Worm (Caenorhabditis elegans) whole organism, L1 larva: ENCODE measurements around the gene egl-5.

ENCODE experiments used
- C34B4.2 ChIP-seq: sonication (generic microtip); optimal IDR thresholded peaks from 2 replicates; lab custom pipeline; 2017; ENCODE audit warnings: mild to moderate bottlenecking, missing genetic modification characterization, missing compliant biosample characterization
- F16B12.6 ChIP-seq: fragments of 150-350 bp; optimal IDR thresholded peaks from 2 replicates; lab custom pipeline; 2014; ENCODE audit warnings: missing biosample characterization, missing genetic modification characterization
- aha-1 ChIP-seq: fragments of 150-350 bp; optimal IDR thresholded peaks from 2 replicates; lab custom pipeline; 2014; ENCODE audit warnings: missing biosample characterization, missing genetic modification characterization
- alr-1 ChIP-seq: fragments of 200-800 bp; sonication (Bioruptor generic); optimal IDR thresholded peaks from 2 replicates; lab custom pipeline; 2018; ENCODE audit warnings: borderline replicate concordance, mild to moderate bottlenecking, missing genetic modification characterization, missing compliant biosample characterization
- blmp-1 ChIP-seq: fragments of 150-350 bp; optimal IDR thresholded peaks from 2 replicates; lab custom pipeline; 2014; ENCODE audit warnings: missing biosample characterization, missing genetic modification characterization
- ceh-8 ChIP-seq: fragments of 200-800 bp; sonication (Bioruptor generic); optimal IDR thresholded peaks from 2 replicates; lab custom pipeline; 2018; ENCODE audit warnings: mild to moderate bottlenecking, missing genetic modification characterization, moderate library complexity, missing compliant biosample characterization
- ceh-82 ChIP-seq, 3 experiments: fragments of 150-350 bp in 1 of 3; sonication (generic microtip) in 2 of 3; optimal IDR thresholded peaks; 2 replicates each; lab custom pipeline; 2014 to 2017; ENCODE audit warnings: missing biosample characterization in 3 of 3, missing genetic modification characterization in 3 of 3
- dpl-1 ChIP-seq, 3 experiments: fragments of 150-350 bp in 2 of 3; sonication (generic microtip) in 1 of 3; optimal IDR thresholded peaks; 2 replicates each; lab custom pipeline; 2014 to 2017; ENCODE audit warnings: missing biosample characterization in 3 of 3, missing genetic modification characterization in 3 of 3, missing genetic modification reagents in 3 of 3
- dsc-1 ChIP-seq: sonication (generic microtip); optimal IDR thresholded peaks from 2 replicates; lab custom pipeline; 2016; ENCODE audit warnings: mild to moderate bottlenecking, missing genetic modification characterization, missing compliant biosample characterization
- efl-1 ChIP-seq, 4 experiments: fragments of 150-350 bp; optimal IDR thresholded peaks in 3 of 4; peaks in 1 of 4; 1 replicate in 1 of 4; 2 replicates in 3 of 4; lab custom pipeline; 2014; ENCODE audit warnings: missing biosample characterization in 2 of 4, missing genetic modification characterization in 2 of 4, missing genetic modification reagents in 2 of 4
- egl-13 ChIP-seq: sonication (generic microtip); optimal IDR thresholded peaks from 2 replicates; lab custom pipeline; 2016; ENCODE audit warnings: missing genotype, missing genetic modification reagents, missing genetic modification characterization, missing compliant biosample characterization
- elt-2 ChIP-seq: sonication (generic microtip); optimal IDR thresholded peaks from 2 replicates; lab custom pipeline; 2016; ENCODE audit warnings: missing genetic modification characterization, mild to moderate bottlenecking, inconsistent platforms, missing compliant biosample characterization, missing genetic modification reagents
- elt-3 ChIP-seq, 6 experiments: fragments of 150-350 bp in 1 of 6; sonication (generic microtip); optimal IDR thresholded peaks; 2 replicates each; lab custom pipeline; 2017 to 2018; ENCODE audit warnings: missing biosample characterization in 6 of 6, missing genetic modification characterization in 6 of 6, inconsistent platforms in 1 of 6
- ets-5 ChIP-seq: fragments of 200-800 bp; sonication (Bioruptor generic); IDR thresholded peaks from 2 replicates; pipeline ENCODE4 v1.3.6; 2022; ENCODE audit warnings: missing genetic modification characterization, missing compliant biosample characterization
- fkh-8 ChIP-seq: sonication (generic microtip); optimal IDR thresholded peaks from 2 replicates; lab custom pipeline; 2016; ENCODE audit warnings: mild to moderate bottlenecking, missing genetic modification characterization, missing compliant biosample characterization
- grh-1 ChIP-seq: fragments of 200-800 bp; sonication (Bioruptor generic); IDR thresholded peaks from 2 replicates; pipeline ENCODE4 v1.3.6; 2022; ENCODE audit warnings: missing genetic modification reagents, missing genetic modification characterization, missing compliant biosample characterization
- isw-1 ChIP-seq: fragments of 200-800 bp; sonication (Bioruptor generic); IDR thresholded peaks from 2 replicates; pipeline ENCODE4 v1.3.6; 2022; ENCODE audit warnings: missing genetic modification characterization, missing compliant biosample characterization
- lin-13 ChIP-seq: fragments of 150-350 bp; optimal IDR thresholded peaks from 2 replicates; lab custom pipeline; 2014; ENCODE audit warnings: missing biosample characterization, missing genetic modification reagents, missing genetic modification characterization
- lin-15B ChIP-seq: fragments of 150-350 bp; sonication (generic microtip); optimal IDR thresholded peaks from 3 replicates; lab custom pipeline; 2014; ENCODE audit warnings: missing biosample characterization, missing genetic modification characterization
- lin-35 ChIP-seq, 2 experiments: fragments of 150-350 bp; optimal IDR thresholded peaks; 2 replicates each; lab custom pipeline; 2014; ENCODE audit warnings: missing biosample characterization in 2 of 2, missing genetic modification characterization in 2 of 2, missing genetic modification reagents in 2 of 2
- lin-39 ChIP-seq: fragments of 150-350 bp; optimal IDR thresholded peaks from 2 replicates; lab custom pipeline; 2014; ENCODE audit warnings: missing biosample characterization, missing genetic modification reagents, missing genetic modification characterization
- lsy-2 ChIP-seq, 2 experiments: fragments of 150-350 bp; optimal IDR thresholded peaks; 2 replicates each; lab custom pipeline; 2014; ENCODE audit warnings: missing biosample characterization in 2 of 2, missing genetic modification characterization in 2 of 2
- mab-9 ChIP-seq: fragments of 200-800 bp; sonication (Bioruptor generic); IDR thresholded peaks from 2 replicates; pipeline ENCODE4 v1.3.6; 2022; ENCODE audit warnings: missing genetic modification reagents, missing genetic modification characterization, missing compliant biosample characterization
- mdl-1 ChIP-seq, 2 experiments: fragments of 150-350 bp; optimal IDR thresholded peaks; 2 replicates each; lab custom pipeline; 2014 to 2017; ENCODE audit warnings: missing biosample characterization in 2 of 2, missing genetic modification characterization in 2 of 2, inconsistent platforms in 1 of 2
- nhr-11 ChIP-seq: fragments of 150-350 bp; optimal IDR thresholded peaks from 2 replicates; lab custom pipeline; 2014; ENCODE audit warnings: missing biosample characterization, missing genetic modification characterization
- nhr-12 ChIP-seq: sonication (generic microtip); optimal IDR thresholded peaks from 2 replicates; lab custom pipeline; 2017; ENCODE audit warnings: missing biosample characterization, missing genetic modification characterization
- nhr-19 ChIP-seq: fragments of 200-800 bp; sonication (Bioruptor generic); conservative IDR thresholded peaks from 2 replicates; pipeline ENCODE4 v1.3.6; 2022; ENCODE audit warnings: missing genetic modification characterization, missing compliant biosample characterization
- nhr-20 ChIP-seq: sonication (generic microtip); optimal IDR thresholded peaks from 2 replicates; lab custom pipeline; 2016; ENCODE audit warnings: mild to moderate bottlenecking, missing genetic modification characterization, missing compliant biosample characterization
- nhr-237 ChIP-seq: fragments of 150-350 bp; optimal IDR thresholded peaks from 2 replicates; lab custom pipeline; 2014; ENCODE audit warnings: missing biosample characterization, missing genetic modification characterization
- nhr-71 ChIP-seq: sonication (generic microtip); optimal IDR thresholded peaks from 2 replicates; lab custom pipeline; 2016; ENCODE audit warnings: mild to moderate bottlenecking, missing genetic modification characterization, moderate library complexity, missing compliant biosample characterization
- nhr-77 ChIP-seq: fragments of 150-350 bp; optimal IDR thresholded peaks from 2 replicates; lab custom pipeline; 2014; ENCODE audit warnings: missing biosample characterization, missing genetic modification characterization
- nhr-84 ChIP-seq: sonication (generic microtip); optimal IDR thresholded peaks from 2 replicates; lab custom pipeline; 2017; ENCODE audit warnings: missing biosample characterization, missing genetic modification characterization
- nhr-90 ChIP-seq: sonication (generic microtip); optimal IDR thresholded peaks from 2 replicates; lab custom pipeline; 2016; ENCODE audit warnings: mild to moderate bottlenecking, missing genetic modification characterization, missing compliant biosample characterization; ENCODE audit not compliant: poor library complexity
- pax-3 ChIP-seq: fragments of 200-800 bp; sonication (Bioruptor generic); optimal IDR thresholded peaks from 2 replicates; lab custom pipeline; 2018; ENCODE audit warnings: mild to moderate bottlenecking, missing genetic modification characterization, moderate library complexity, missing compliant biosample characterization
- rnt-1 ChIP-seq: sonication (generic microtip); optimal IDR thresholded peaks from 2 replicates; lab custom pipeline; 2016; ENCODE audit warnings: mild to moderate bottlenecking, missing genetic modification characterization, moderate library complexity, missing compliant biosample characterization
- snu-23 ChIP-seq: sonication (generic microtip); optimal IDR thresholded peaks from 2 replicates; lab custom pipeline; 2016; ENCODE audit warnings: missing genetic modification characterization, missing compliant biosample characterization
- sptf-1 ChIP-seq: fragments of 150-350 bp; optimal IDR thresholded peaks from 2 replicates; lab custom pipeline; 2014; ENCODE audit warnings: missing biosample characterization, missing genetic modification characterization
- sup-37 ChIP-seq: fragments of 200-800 bp; sonication (Bioruptor generic); optimal IDR thresholded peaks from 2 replicates; lab custom pipeline; 2018; ENCODE audit warnings: mild to moderate bottlenecking, missing genetic modification characterization, missing compliant biosample characterization
- swsn-7 ChIP-seq: sonication (generic microtip); optimal IDR thresholded peaks from 2 replicates; lab custom pipeline; 2016; ENCODE audit warnings: missing genetic modification characterization, missing compliant biosample characterization
- unc-62 ChIP-seq: fragments of 150-350 bp; optimal IDR thresholded peaks from 2 replicates; lab custom pipeline; 2014; ENCODE audit warnings: missing biosample characterization, missing genetic modification reagents, missing genetic modification characterization
- unc-86 ChIP-seq: sonication (generic microtip); optimal IDR thresholded peaks from 2 replicates; lab custom pipeline; 2016; ENCODE audit warnings: missing genetic modification characterization, missing compliant biosample characterization
- vab-15 ChIP-seq: sonication (generic microtip); optimal IDR thresholded peaks from 2 replicates; lab custom pipeline; 2017; ENCODE audit warnings: missing genotype, mild to moderate bottlenecking, missing genetic modification characterization, missing compliant biosample characterization
- xbp-1 ChIP-seq: sonication (generic microtip); optimal IDR thresholded peaks from 2 replicates; lab custom pipeline; 2016; ENCODE audit warnings: missing genetic modification characterization, missing compliant biosample characterization
- zag-1 ChIP-seq: fragments of 150-350 bp; optimal IDR thresholded peaks from 2 replicates; lab custom pipeline; 2014; ENCODE audit warnings: missing biosample characterization, missing genetic modification characterization
- ztf-11 ChIP-seq, 2 experiments: sonication (generic microtip); optimal IDR thresholded peaks; 2 replicates each; lab custom pipeline; 2016 to 2017; ENCODE audit warnings: missing genetic modification characterization in 2 of 2, missing biosample characterization in 1 of 2, missing compliant biosample characterization in 1 of 2
- ztf-4 ChIP-seq: fragments of 150-350 bp; optimal IDR thresholded peaks from 2 replicates; lab custom pipeline; 2014; ENCODE audit warnings: missing biosample characterization, missing genetic modification characterization

The egl-5 gene

DNA sequence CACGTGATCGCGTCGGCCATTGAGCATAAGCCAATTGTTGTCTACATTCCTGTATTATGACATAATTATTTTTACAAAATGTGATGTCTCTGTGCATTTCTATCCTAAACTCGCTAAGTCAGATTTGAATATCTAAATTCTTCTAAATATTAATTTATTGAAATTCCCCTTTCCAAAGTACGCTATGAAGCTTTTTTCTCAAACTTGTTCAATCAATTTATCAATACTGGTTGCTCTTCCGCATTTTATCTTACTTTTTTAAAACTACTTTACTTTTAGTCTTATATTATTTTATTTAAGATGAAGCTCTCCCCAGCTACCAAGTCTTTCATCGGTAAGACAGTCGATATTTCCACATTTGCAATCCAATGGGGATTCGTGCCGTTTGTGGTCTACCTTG lies 45.1 kb downstream of the egl-5 start, which contains the start of gene tomm-7:
TSS of gene tomm-7 (plus strand) at position 301 of the 400 bp plus-strand sequence.
- TF ChIP-seq nhr-84 (no peak), blmp-1 (tag; lab: Kevin White, UChicago) (no peak), ceh-8 (GFP tag; lab: Kevin White, UChicago) (no peak), nhr-71 (tag; lab: Kevin White, UChicago) (no peak), unc-62 (no peak), fkh-8 (tag; lab: Kevin White, UChicago) (no peak), nhr-11 (no peak), aha-1 (tag; lab: Kevin White, UChicago) (no peak), nhr-90 (tag; lab: Kevin White, UChicago) (no peak), zag-1 (tag; lab: Kevin White, UChicago) (no peak), grh-1 (no peak), vab-15 (tag; lab: Kevin White, UChicago) (no peak), ztf-4 (tag; lab: Kevin White, UChicago) (no peak), swsn-7 (no peak), nhr-20 (tag; lab: Kevin White, UChicago) (no peak), dsc-1 (tag; lab: Kevin White, UChicago) (no peak), nhr-237 (tag; lab: Kevin White, UChicago) (no peak), ets-5 (GFP tag; lab: Robert Waterston, UW) (no peak), C34B4.2 (tag; lab: Kevin White, UChicago) (no peak), dpl-1 (GFP tag; optimal IDR thresholded peaks at IDR 0.05; lab: Kevin White, UChicago) (no peak)

DNA sequence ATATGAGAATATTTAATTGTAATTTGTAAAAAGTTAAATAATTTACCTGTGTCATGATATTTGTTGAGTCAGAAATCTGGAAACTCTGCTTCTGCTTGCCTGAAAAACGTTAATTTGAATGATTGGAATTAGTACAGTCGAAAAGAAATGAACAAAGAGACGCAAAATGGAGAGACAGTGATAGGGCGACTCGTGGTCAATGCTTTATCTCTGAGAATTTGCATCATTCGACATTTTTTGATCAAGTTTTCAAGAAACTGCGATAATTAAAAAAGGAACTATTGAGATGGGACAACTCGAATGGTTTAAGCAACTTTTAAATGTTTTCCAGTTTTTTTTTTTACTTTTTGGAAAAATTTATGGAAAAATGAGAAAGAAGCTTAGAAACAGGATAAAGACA lies 46.7 kb downstream of the egl-5 start, which contains the start of gene cuc-1:
TSS of gene cuc-1 (minus strand) at position 101 of the 400 bp plus-strand sequence.
- TF ChIP-seq ets-5 (GFP tag; lab: Robert Waterston, UW) (no peak), mdl-1 (tag; optimal IDR thresholded peaks at IDR 0.05; lab: Kevin White, UChicago) (no peak), elt-2 (tag; lab: Kevin White, UChicago) (peak; percentile 20), pax-3 (tag; lab: Kevin White, UChicago) (no peak)
- TF ChIP-seq, all 84 proteins: peak for 1

DNA sequence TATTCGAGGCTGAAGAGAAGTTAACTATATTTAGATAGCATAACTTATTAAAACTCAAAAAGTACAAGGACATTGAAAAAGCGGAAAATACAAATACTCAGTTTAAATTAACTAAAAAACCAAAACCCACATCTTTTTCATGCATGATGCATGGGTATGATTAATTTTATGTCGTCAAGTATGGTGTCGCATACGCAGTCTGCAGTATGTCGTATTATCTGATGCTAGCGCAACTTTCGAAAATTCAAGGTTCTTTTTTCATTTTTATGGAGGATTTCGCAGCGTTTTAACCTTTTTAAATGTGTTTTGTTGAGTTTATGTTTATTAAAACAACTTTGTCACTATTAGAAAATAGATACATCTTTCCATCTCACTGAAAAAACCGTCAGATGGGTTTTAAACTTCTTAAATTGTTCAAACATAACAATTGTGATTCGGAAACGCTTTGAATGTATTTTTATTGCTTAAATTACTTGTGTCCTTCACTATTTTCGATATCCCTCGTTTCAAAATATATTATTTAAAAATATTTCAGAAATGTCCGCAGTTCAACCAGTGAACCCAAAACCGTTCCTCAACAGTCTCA lies 47.5 kb downstream of the egl-5 start, which contains the start of gene snr-5:
TSS of gene snr-5 (plus strand) at position 536 of the 586 bp plus-strand sequence.
- TF ChIP-seq isw-1 (GFP tag; lab: Robert Waterston, UW): no peak
- no peak for TF ChIP-seq nhr-12 (tag; lab: Kevin White, UChicago)
- TF ChIP-seq lsy-2 (tag; optimal IDR thresholded peaks at IDR 0.05; lab: Kevin White, UChicago): peak; percentile 19 to 65
- TF ChIP-seq blmp-1 (tag; lab: Kevin White, UChicago): peak; percentile 35
- no peak for TF ChIP-seq ceh-8 (GFP tag; lab: Kevin White, UChicago)
- TF ChIP-seq alr-1 (tag; lab: Kevin White, UChicago): no peak
- TF ChIP-seq unc-86 (tag; lab: Kevin White, UChicago): no peak
- no peak for TF ChIP-seq nhr-77 (tag; lab: Kevin White, UChicago)
- TF ChIP-seq ztf-11 (tag; optimal IDR thresholded peaks at IDR 0.05; lab: Kevin White, UChicago): no peak
- TF ChIP-seq mab-9: no peak
- TF ChIP-seq dsc-1 (tag; lab: Kevin White, UChicago): no peak
- no peak for TF ChIP-seq nhr-19 (GFP tag; lab: Robert Waterston, UW)
- no peak for TF ChIP-seq elt-3 (tag; optimal IDR thresholded peaks at IDR 0.05; lab: Kevin White, UChicago)
- TF ChIP-seq nhr-84: no peak
- peak; percentile 9 for TF ChIP-seq nhr-71 (tag; lab: Kevin White, UChicago)
- peak in 1 of 3 experiments; percentile 11 for TF ChIP-seq ceh-82 (tag; optimal IDR thresholded peaks at IDR 0.05; lab: Kevin White, UChicago)
- TF ChIP-seq sup-37: no peak
- no peak for TF ChIP-seq lin-15B (tag; lab: Kevin White, UChicago)
- TF ChIP-seq sptf-1: no peak
- TF ChIP-seq egl-13: no peak
- TF ChIP-seq efl-1 (optimal IDR thresholded peaks at IDR 0.05; lab: Kevin White, UChicago): peak; percentile 35 to 57
- peak; percentile 65 to 94 for TF ChIP-seq efl-1 (GFP tag; optimal IDR thresholded peaks at IDR 0.05 in 1 of 2; lab: Kevin White, UChicago)
- TF ChIP-seq lin-39 (tag; lab: Kevin White, UChicago): no peak
- TF ChIP-seq lin-35 (GFP tag; optimal IDR thresholded peaks at IDR 0.05; lab: Kevin White, UChicago): peak; percentile 55 to 60
- peak; percentile 32 to 64 (median 47) for TF ChIP-seq dpl-1 (GFP tag; optimal IDR thresholded peaks at IDR 0.05; lab: Kevin White, UChicago)
- TF ChIP-seq F16B12.6 (tag; lab: Kevin White, UChicago): peak; percentile 81
- TF ChIP-seq rnt-1 (tag; lab: Kevin White, UChicago): peak; percentile 14
- TF ChIP-seq snu-23: peak; percentile 39
- TF ChIP-seq nhr-90 (tag; lab: Kevin White, UChicago): no peak
- no peak for TF ChIP-seq lin-13 (GFP tag; lab: Kevin White, UChicago)
- no peak for TF ChIP-seq xbp-1 (tag; lab: Kevin White, UChicago)
